Worm (Caenorhabditis elegans) whole organism, L2 larva: Measurements from ENCODE around the gene yap-1.

ENCODE experiments used
- ama-1 ChIP-seq: fragments of 150-350 bp; optimal IDR thresholded peaks from 2 replicates; lab custom pipeline; 2018; ENCODE audit warnings: inconsistent platforms
- ceh-16 ChIP-seq: fragments of 150-350 bp; optimal IDR thresholded peaks from 2 replicates; lab custom pipeline; 2014; ENCODE audit warnings: missing biosample characterization, missing genetic modification characterization
- ceh-82 ChIP-seq: fragments of 150-350 bp; optimal IDR thresholded peaks from 2 replicates; lab custom pipeline; 2014; ENCODE audit warnings: missing biosample characterization, missing genetic modification characterization
- elt-1 ChIP-seq: fragments of 150-350 bp; optimal IDR thresholded peaks from 2 replicates; lab custom pipeline; 2014; ENCODE audit warnings: missing biosample characterization, missing genetic modification characterization
- elt-3 ChIP-seq: sonication (generic microtip); optimal IDR thresholded peaks from 2 replicates; lab custom pipeline; 2017; ENCODE audit warnings: missing biosample characterization, missing genetic modification characterization
- lin-39 ChIP-seq: fragments of 150-350 bp; optimal IDR thresholded peaks from 2 replicates; lab custom pipeline; 2014; ENCODE audit warnings: missing biosample characterization, missing genetic modification reagents, missing genetic modification characterization
- mdl-1 ChIP-seq, 2 experiments: fragments of 150-350 bp in 1 of 2; sonication (generic microtip) in 1 of 2; optimal IDR thresholded peaks; 2 replicates each; lab custom pipeline; 2017; ENCODE audit warnings: missing biosample characterization in 2 of 2, missing genetic modification characterization in 2 of 2
- nhr-23 ChIP-seq: fragments of 150-350 bp; optimal IDR thresholded peaks from 2 replicates; lab custom pipeline; 2014; ENCODE audit warnings: missing biosample characterization, missing genetic modification reagents, missing genetic modification characterization
- snpc-4 ChIP-seq: fragments of 150-350 bp; optimal IDR thresholded peaks from 2 replicates; lab custom pipeline; 2014; ENCODE audit warnings: missing biosample characterization, missing genetic modification characterization
- unc-39 ChIP-seq: fragments of 150-350 bp; optimal IDR thresholded peaks from 2 replicates; lab custom pipeline; 2014; ENCODE audit warnings: missing biosample characterization, missing genetic modification characterization

DNA sequence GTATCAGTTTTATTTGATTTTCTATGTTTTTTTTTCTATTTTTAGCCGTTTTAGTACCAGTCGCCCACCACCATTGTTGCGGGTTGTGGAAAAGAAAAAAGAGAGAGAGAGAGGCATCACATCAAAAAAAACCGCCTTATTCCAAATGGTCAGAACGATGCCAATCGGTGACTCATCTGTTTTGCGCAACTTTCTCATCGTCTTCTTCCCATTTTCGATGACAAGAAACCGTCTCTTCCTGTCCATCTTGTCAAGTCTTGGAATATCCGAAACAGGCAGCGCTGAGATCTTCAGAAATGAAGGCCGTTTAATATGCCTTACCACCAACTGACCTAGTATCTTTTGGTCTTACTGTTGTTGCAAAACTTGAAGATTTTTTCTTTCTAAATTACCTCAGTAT lies 5.3 kb upstream of the yap-1 start:
- TF ChIP-seq ceh-16 (tag; lab: Kevin White, UChicago), result no peak
- TF ChIP-seq ama-1 (lab: Kevin White, UChicago), result no peak
- no peak for TF ChIP-seq elt-3 (tag; lab: Kevin White, UChicago)
- no peak for TF ChIP-seq nhr-23 (tag; lab: Kevin White, UChicago)
- TF ChIP-seq elt-1 (tag; lab: Kevin White, UChicago), result no peak
- TF ChIP-seq lin-39 (tag; lab: Kevin White, UChicago), result no peak
- no peak for TF ChIP-seq snpc-4 (tag; lab: Kevin White, UChicago)
- no peak for TF ChIP-seq mdl-1 (tag; optimal IDR thresholded peaks at IDR 0.05; lab: Kevin White, UChicago)
- no peak for TF ChIP-seq ceh-82 (tag; lab: Kevin White, UChicago)
- TF ChIP-seq unc-39 (tag; lab: Kevin White, UChicago), result no peak
